Worm (Caenorhabditis elegans) whole organism, L4/young adult: ENCODE measurements around the gene str-253.

Source experiments
- W03F9.2 ChIP-seq: fragments of 150-350 bp; optimal IDR thresholded peaks from 2 replicates; lab custom pipeline; 2014; ENCODE audit warnings: missing biosample characterization, missing genetic modification characterization
- dao-5 ChIP-seq: sonication (generic microtip); optimal IDR thresholded peaks from 2 replicates; lab custom pipeline; 2016; ENCODE audit warnings: missing genotype, missing genetic modification characterization, moderate library complexity, missing compliant biosample characterization
- him-1 ChIP-seq: sonication (generic microtip); optimal IDR thresholded peaks from 2 replicates; lab custom pipeline; 2016; ENCODE audit warnings: missing genotype, missing genetic modification reagents, missing genetic modification characterization, missing compliant biosample characterization

DNA sequence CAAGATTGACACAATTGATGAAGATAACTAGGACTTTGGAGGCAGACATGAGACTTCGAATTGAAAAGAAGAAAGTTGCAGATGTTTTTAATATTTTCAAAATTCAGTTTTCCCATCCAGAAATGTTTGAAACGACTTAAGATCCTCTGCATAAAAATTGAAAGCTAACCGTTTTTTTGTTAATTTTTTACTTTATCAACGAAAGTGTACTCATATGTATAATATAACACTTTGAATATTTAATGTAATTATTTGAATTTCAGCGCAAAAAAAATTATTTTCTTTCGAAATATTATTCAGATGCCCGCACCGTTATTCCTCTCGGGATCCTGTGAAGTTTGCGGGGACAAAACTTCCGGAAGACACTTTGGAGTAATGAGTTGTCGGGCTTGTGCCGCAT is 27.5 kb downstream of the str-253 start, which contains the start of gene nhr-18:
- TF ChIP-seq dao-5 (tag; lab: Kevin White, UChicago) (no peak), him-1 (tag; lab: Kevin White, UChicago) (no peak), W03F9.2 (tag; lab: Kevin White, UChicago) (no peak)
